Fruit fly (Drosophila melanogaster) whole organism, embryonic: ENCODE measurements around the gene CG7387.
A peak's percentile ranks its signal among the peaks of the same experiment; 100 is the strongest.

Source experiments
- Adf1 ChIP-seq: fragments of 200-800 bp; sonication (Bioruptor generic); IDR thresholded peaks from 2 replicates; pipeline ENCODE4 v1.3.6; 2022; ENCODE audit warnings: missing biosample characterization, missing genetic modification characterization
- BEAF-32 ChIP-seq: fragments of 200-800 bp; sonication (Bioruptor generic); optimal IDR thresholded peaks from 3 replicates; lab custom pipeline; 2017; ENCODE audit warnings: missing biosample characterization, missing genetic modification characterization, mild to moderate bottlenecking, moderate library complexity, missing genetic modification reagents
- CG10267 ChIP-seq: fragments of 200-800 bp; sonication (Bioruptor generic); optimal IDR thresholded peaks from 2 replicates; lab custom pipeline; 2018; ENCODE audit warnings: missing biosample characterization, mild to moderate bottlenecking, missing genetic modification characterization, moderate library complexity
- CG10321 ChIP-seq: fragments of 200-800 bp; sonication (Bioruptor generic); IDR thresholded peaks from 2 replicates; pipeline ENCODE4 v1.3.6; 2022; ENCODE audit warnings: missing biosample characterization, missing genetic modification characterization
- CG10431 ChIP-seq: fragments of 200-800 bp; sonication (Bioruptor generic); optimal IDR thresholded peaks from 3 replicates; lab custom pipeline; 2018; ENCODE audit warnings: missing biosample characterization, mild to moderate bottlenecking, missing genetic modification characterization
- CG11456 ChIP-seq: fragments of 200-800 bp; sonication (Bioruptor generic); IDR thresholded peaks from 3 replicates; pipeline ENCODE4 v1.3.6; 2022; ENCODE audit warnings: missing biosample characterization, missing genetic modification characterization
- CG12769 ChIP-seq: fragments of 200-800 bp; sonication (Bioruptor generic); optimal IDR thresholded peaks from 2 replicates; lab custom pipeline; 2019; ENCODE audit warnings: missing biosample characterization, mild to moderate bottlenecking, missing genetic modification characterization, moderate library complexity
- CG18476 ChIP-seq: fragments of 200-800 bp; sonication (Bioruptor generic); optimal IDR thresholded peaks from 2 replicates; lab custom pipeline; 2016; ENCODE audit warnings: missing biosample characterization, mild to moderate bottlenecking, missing genetic modification characterization
- CG18619 ChIP-seq: fragments of 200-800 bp; sonication (Bioruptor generic); optimal IDR thresholded peaks from 3 replicates; lab custom pipeline; 2017; ENCODE audit warnings: missing biosample characterization, mild to moderate bottlenecking, missing genetic modification characterization
- CG2129 ChIP-seq: fragments of 200-800 bp; sonication (Bioruptor generic); IDR thresholded peaks from 2 replicates; pipeline ENCODE4 v1.3.6; 2022; ENCODE audit warnings: missing biosample characterization, missing genetic modification characterization; ENCODE audit not compliant: partially characterized antibody
- CG2889 ChIP-seq: fragments of 200-800 bp; sonication (Bioruptor generic); IDR thresholded peaks from 3 replicates; pipeline ENCODE4 v1.3.6; 2022; ENCODE audit warnings: missing biosample characterization, missing genetic modification characterization
- CG32767 ChIP-seq: fragments of 200-800 bp; sonication (Bioruptor generic); IDR thresholded peaks from 2 replicates; pipeline ENCODE4 v1.3.6; 2022; ENCODE audit warnings: missing biosample characterization, missing genetic modification characterization
- CG3407 ChIP-seq: fragments of 200-800 bp; sonication (Bioruptor generic); optimal IDR thresholded peaks from 2 replicates; lab custom pipeline; 2018; ENCODE audit warnings: missing biosample characterization, mild to moderate bottlenecking, missing genetic modification characterization
- CG4328 ChIP-seq: fragments of 200-800 bp; sonication (Bioruptor generic); optimal IDR thresholded peaks from 3 replicates; lab custom pipeline; 2017; ENCODE audit warnings: missing biosample characterization, missing genetic modification reagents, missing genetic modification characterization
- CG6791 ChIP-seq: fragments of 200-800 bp; sonication (Bioruptor generic); IDR thresholded peaks from 3 replicates; pipeline ENCODE4 v1.3.6; 2022; ENCODE audit warnings: missing biosample characterization, missing genetic modification characterization; ENCODE audit not compliant: partially characterized antibody
- CG7556 ChIP-seq: fragments of 200-800 bp; sonication (Bioruptor generic); optimal IDR thresholded peaks from 2 replicates; lab custom pipeline; 2017; ENCODE audit warnings: missing biosample characterization, mild to moderate bottlenecking, missing genetic modification characterization
- CG8290 ChIP-seq, 3 experiments: fragments of 200-800 bp; sonication (Bioruptor generic); optimal IDR thresholded peaks; 2 replicates each; lab custom pipeline; 2016 to 2019; ENCODE audit warnings: missing biosample characterization in 3 of 3, missing genetic modification characterization in 3 of 3, mild to moderate bottlenecking in 2 of 3, moderate library complexity in 1 of 3
- CG8388 ChIP-seq: fragments of 200-800 bp; sonication (Bioruptor generic); optimal IDR thresholded peaks from 2 replicates; lab custom pipeline; 2019; ENCODE audit warnings: missing biosample characterization, mild to moderate bottlenecking, missing genetic modification characterization, moderate library complexity
- CG9609 ChIP-seq: fragments of 200-800 bp; sonication (Bioruptor generic); optimal IDR thresholded peaks from 3 replicates; lab custom pipeline; 2016; ENCODE audit warnings: missing biosample characterization, missing genetic modification characterization
- CG9797 ChIP-seq: fragments of 200-800 bp; sonication (Bioruptor generic); optimal IDR thresholded peaks from 3 replicates; lab custom pipeline; 2018; ENCODE audit warnings: missing biosample characterization, mild to moderate bottlenecking, missing genetic modification characterization
- Dek ChIP-seq: fragments of 200-800 bp; sonication (Bioruptor generic); optimal IDR thresholded peaks from 3 replicates; lab custom pipeline; 2019; ENCODE audit warnings: missing biosample characterization, mild to moderate bottlenecking, missing genetic modification characterization, moderate library complexity
- Doc3 ChIP-seq: fragments of 200-800 bp; sonication (Bioruptor generic); IDR thresholded peaks from 3 replicates; pipeline ENCODE4 v1.3.6; 2022; ENCODE audit warnings: missing biosample characterization, missing genetic modification characterization; ENCODE audit not compliant: partially characterized antibody
- HLH3B ChIP-seq: fragments of 200-800 bp; sonication (Bioruptor generic); IDR thresholded peaks from 2 replicates; pipeline ENCODE4 v1.3.6; 2022; ENCODE audit warnings: missing biosample characterization, missing genetic modification characterization
- Hey ChIP-seq: fragments of 200-800 bp; sonication (Bioruptor generic); optimal IDR thresholded peaks from 3 replicates; lab custom pipeline; 2018; ENCODE audit warnings: missing biosample characterization, mild to moderate bottlenecking, missing genetic modification characterization
- Mad ChIP-seq: fragments of 200-800 bp; sonication (Bioruptor generic); optimal IDR thresholded peaks from 2 replicates; lab custom pipeline; 2016; ENCODE audit warnings: missing biosample characterization, missing genetic modification characterization
- Myb ChIP-seq: fragments of 200-800 bp; sonication (Bioruptor generic); optimal IDR thresholded peaks from 2 replicates; lab custom pipeline; 2016; ENCODE audit warnings: missing biosample characterization, missing genetic modification characterization
- NC2β ChIP-seq: fragments of 200-800 bp; sonication (Bioruptor generic); optimal IDR thresholded peaks from 2 replicates; lab custom pipeline; 2016; ENCODE audit warnings: missing biosample characterization, missing genetic modification characterization
- Oaz ChIP-seq: fragments of 200-800 bp; sonication (Bioruptor generic); IDR thresholded peaks from 2 replicates; pipeline ENCODE4 v1.3.6; 2022; ENCODE audit warnings: missing biosample characterization, missing genetic modification characterization
- TFAM ChIP-seq: fragments of 200-800 bp; sonication (Bioruptor generic); optimal IDR thresholded peaks from 2 replicates; lab custom pipeline; 2017; ENCODE audit warnings: missing biosample characterization, missing genetic modification characterization, inconsistent platforms
- Xrp1 ChIP-seq: fragments of 200-800 bp; sonication (Bioruptor generic); IDR thresholded peaks from 2 replicates; pipeline ENCODE4 v1.3.6; 2022; ENCODE audit warnings: missing biosample characterization, missing genetic modification characterization
- YL-1 ChIP-seq: fragments of 200-800 bp; sonication (Bioruptor generic); optimal IDR thresholded peaks from 3 replicates; lab custom pipeline; 2017; ENCODE audit warnings: missing biosample characterization, mild to moderate bottlenecking, missing genetic modification characterization
- abd-A ChIP-seq: fragments of 200-800 bp; sonication (Bioruptor generic); optimal IDR thresholded peaks from 3 replicates; lab custom pipeline; 2019; ENCODE audit warnings: missing biosample characterization, mild to moderate bottlenecking, missing genetic modification characterization, moderate library complexity
- ac ChIP-seq: fragments of 200-800 bp; sonication (Bioruptor generic); optimal IDR thresholded peaks from 3 replicates; lab custom pipeline; 2017; ENCODE audit warnings: missing biosample characterization, mild to moderate bottlenecking, missing genetic modification characterization
- ase ChIP-seq: fragments of 200-800 bp; sonication (Bioruptor generic); IDR thresholded peaks from 3 replicates; pipeline ENCODE4 v1.3.6; 2022; ENCODE audit warnings: missing biosample characterization, missing genetic modification characterization
- ash1 ChIP-seq: fragments of 200-800 bp; sonication (Bioruptor generic); optimal IDR thresholded peaks from 2 replicates; lab custom pipeline; 2018; ENCODE audit warnings: missing biosample characterization, mild to moderate bottlenecking, missing genetic modification characterization
- cad ChIP-seq: fragments of >200 bp; optimal IDR thresholded peaks from 2 replicates; lab custom pipeline; 2017; ENCODE audit warnings: missing biosample characterization, missing genetic modification characterization
- chinmo ChIP-seq: fragments of 200-800 bp; sonication (Bioruptor generic); IDR thresholded peaks from 4 replicates; pipeline ENCODE4 v1.3.6; 2022; ENCODE audit warnings: missing biosample characterization, missing genetic modification characterization; ENCODE audit not compliant: partially characterized antibody
- dan ChIP-seq: fragments of 200-800 bp; sonication (Bioruptor generic); IDR thresholded peaks from 2 replicates; pipeline ENCODE4 v1.3.6; 2022; ENCODE audit warnings: missing biosample characterization, missing genetic modification characterization
- ems ChIP-seq: fragments of 200-800 bp; sonication (Bioruptor generic); optimal IDR thresholded peaks from 3 replicates; lab custom pipeline; 2016; ENCODE audit warnings: missing biosample characterization, missing genetic modification characterization
- hth ChIP-seq: fragments of >200 bp; optimal IDR thresholded peaks from 2 replicates; lab custom pipeline; 2017; ENCODE audit warnings: inconsistent platforms
- inv ChIP-seq: fragments of 200-800 bp; sonication (Bioruptor generic); IDR thresholded peaks from 2 replicates; pipeline ENCODE4 v1.3.6; 2022; ENCODE audit warnings: missing biosample characterization, missing genetic modification characterization; ENCODE audit not compliant: partially characterized antibody
- klu ChIP-seq: fragments of 200-800 bp; sonication (Bioruptor generic); IDR thresholded peaks from 2 replicates; pipeline ENCODE4 v1.3.6; 2022; ENCODE audit warnings: missing biosample characterization, missing genetic modification characterization
- pita ChIP-seq: fragments of 200-800 bp; sonication (Bioruptor generic); optimal IDR thresholded peaks from 2 replicates; lab custom pipeline; 2017; ENCODE audit warnings: missing biosample characterization, mild to moderate bottlenecking, missing genetic modification characterization
- pzg ChIP-seq: fragments of 200-800 bp; sonication (Bioruptor generic); optimal IDR thresholded peaks from 3 replicates; lab custom pipeline; 2018; ENCODE audit warnings: missing biosample characterization, mild to moderate bottlenecking, missing genetic modification characterization, moderate library complexity
- sens-2 ChIP-seq: fragments of 200-800 bp; sonication (Bioruptor generic); IDR thresholded peaks from 2 replicates; pipeline ENCODE4 v1.3.6; 2022; ENCODE audit warnings: missing biosample characterization, missing genetic modification characterization
- seq ChIP-seq: fragments of 200-800 bp; sonication (Bioruptor generic); IDR thresholded peaks from 2 replicates; pipeline ENCODE4 v1.3.6; 2022; ENCODE audit warnings: missing biosample characterization, missing genetic modification characterization
- so ChIP-seq: fragments of 200-800 bp; sonication (Bioruptor generic); IDR thresholded peaks from 3 replicates; pipeline ENCODE4 v1.3.6; 2022; ENCODE audit warnings: missing biosample characterization, missing genetic modification characterization
- tin ChIP-seq: fragments of 200-800 bp; sonication (Bioruptor generic); optimal IDR thresholded peaks from 3 replicates; lab custom pipeline; 2016; ENCODE audit warnings: missing biosample characterization, missing genetic modification characterization
- wor ChIP-seq: fragments of 200-800 bp; sonication (Bioruptor generic); IDR thresholded peaks from 2 replicates; pipeline ENCODE4 v1.3.6; 2022; ENCODE audit warnings: missing biosample characterization, missing genetic modification characterization
- zfh1 ChIP-seq: fragments of 200-800 bp; sonication (Bioruptor generic); IDR thresholded peaks from 3 replicates; pipeline ENCODE4 v1.3.6; 2022; ENCODE audit warnings: missing biosample characterization, missing genetic modification characterization
- zfh2 ChIP-seq: fragments of 200-800 bp; sonication (Bioruptor generic); optimal IDR thresholded peaks from 2 replicates; lab custom pipeline; 2016; ENCODE audit warnings: missing biosample characterization, missing genetic modification characterization

Gene CG7387

DNA sequence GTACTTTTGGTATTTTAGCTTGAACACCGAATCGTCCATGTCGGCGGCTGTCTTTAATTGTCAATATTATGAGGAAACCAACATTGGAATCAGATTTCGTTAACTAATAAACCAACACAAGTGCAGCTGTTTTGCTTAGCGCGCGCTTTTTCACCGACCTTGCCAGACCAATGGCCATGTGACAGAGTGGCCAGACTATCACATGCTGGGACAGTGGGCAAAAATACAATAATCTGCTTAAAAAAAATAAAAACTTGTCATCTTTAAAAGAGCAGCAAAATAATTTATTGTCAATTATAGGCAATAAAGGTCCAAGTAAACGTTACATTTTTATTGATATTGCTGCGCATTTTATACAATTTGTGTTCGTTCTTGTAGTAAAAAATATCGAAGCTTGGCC, 17.1 kb downstream of the CG7387 start, which contains the start of gene RecQ4 (continued):
- peak; percentile 40 for TF ChIP-seq YL-1 (GFP tag; lab: Kevin White, UChicago)
- no peak for TF ChIP-seq CG4328
- TF ChIP-seq dan (GFP tag; lab: Robert Waterston, UW): no peak
- TF ChIP-seq Myb (GFP tag; lab: Kevin White, UChicago): peak; percentile 46
- no peak for TF ChIP-seq CG8290 (GFP tag; optimal IDR thresholded peaks at IDR 0.05; lab: Kevin White, UChicago)
- no peak for TF ChIP-seq CG8290 (tag; optimal IDR thresholded peaks at IDR 0.05; lab: Kevin White, UChicago)
- TF ChIP-seq CG32767 (GFP tag; lab: Robert Waterston, UW): no peak
- TF ChIP-seq CG9797 (GFP tag; lab: Kevin White, UChicago): peak; percentile 34
- peak; percentile 81 for TF ChIP-seq pzg
- 0 out of 2 replicates have a peak, but pooled peaks have one; percentile 15 for TF ChIP-seq Xrp1 (GFP tag; lab: Robert Waterston, UW)
- TF ChIP-seq CG3407 (GFP tag; lab: Kevin White, UChicago): no peak
- TF ChIP-seq cad (GFP tag; lab: Kevin White, UChicago): no peak
- peak; percentile 10 for TF ChIP-seq zfh2 (GFP tag; lab: Kevin White, UChicago)
- TF ChIP-seq hth: no peak
- peak; percentile 18 for TF ChIP-seq Mad (GFP tag; lab: Kevin White, UChicago)
- no peak for TF ChIP-seq seq (GFP tag; lab: Robert Waterston, UW)
- TF ChIP-seq CG18619 (GFP tag; lab: Kevin White, UChicago): no peak
- TF ChIP-seq NC2β: no peak
- no peak for TF ChIP-seq TFAM (GFP tag; lab: Kevin White, UChicago)
- no peak for TF ChIP-seq CG12769 (tag; lab: Kevin White, UChicago)
- no peak for TF ChIP-seq CG8388 (GFP tag; lab: Kevin White, UChicago)
- 0 out of 4 replicates have a peak, but pooled peaks have one; percentile 37 for TF ChIP-seq chinmo (GFP tag; lab: Robert Waterston, UW)
- no peak for TF ChIP-seq Oaz
- no peak for TF ChIP-seq HLH3B (GFP tag; lab: Robert Waterston, UW)
- peak; percentile 17 for TF ChIP-seq ems (GFP tag; lab: Kevin White, UChicago)
- TF ChIP-seq ac: peak; percentile 13
- no peak for TF ChIP-seq Hey (tag; lab: Kevin White, UChicago)
- no peak for TF ChIP-seq CG10321 (GFP tag; lab: Robert Waterston, UW)
- no peak for TF ChIP-seq CG11456 (GFP tag; lab: Robert Waterston, UW)
- peak; percentile 37; the same call in 1 of the 3 replicates for TF ChIP-seq CG6791 (GFP tag; lab: Robert Waterston, UW)
- TF ChIP-seq Dek (tag; lab: Kevin White, UChicago): no peak
- peak; percentile 36 for TF ChIP-seq BEAF-32 (GFP tag; lab: Kevin White, UChicago)
- peak; percentile 25 for TF ChIP-seq tin (GFP tag; lab: Kevin White, UChicago)
- no peak for TF ChIP-seq abd-A (tag; lab: Kevin White, UChicago)
- no peak for TF ChIP-seq so (GFP tag; lab: Robert Waterston, UW)
- no peak for TF ChIP-seq CG7556 (GFP tag; lab: Kevin White, UChicago)
- TF ChIP-seq zfh1 (GFP tag; lab: Robert Waterston, UW): no peak
- no peak for TF ChIP-seq sens-2
- no peak for TF ChIP-seq Adf1 (GFP tag; lab: Robert Waterston, UW)
- TF ChIP-seq wor (GFP tag; lab: Robert Waterston, UW): no peak
- peak; percentile 31 for TF ChIP-seq CG10267
- TF ChIP-seq inv (GFP tag; lab: Robert Waterston, UW): peak; percentile 29; the same call in 1 of the 2 replicates
- TF ChIP-seq CG10431: no peak
- 0 out of 3 replicates have a peak, but pooled peaks have one; percentile 26 for TF ChIP-seq Doc3 (GFP tag; lab: Robert Waterston, UW)
- no peak for TF ChIP-seq CG18476 (GFP tag; lab: Kevin White, UChicago)
- TF ChIP-seq ase: no peak
- no peak for TF ChIP-seq pita (GFP tag; lab: Kevin White, UChicago)
- TF ChIP-seq CG9609 (GFP tag; lab: Kevin White, UChicago): no peak
- TF ChIP-seq CG2889 (GFP tag; lab: Robert Waterston, UW): no peak
- no peak for TF ChIP-seq klu (GFP tag; lab: Robert Waterston, UW)
- TF ChIP-seq ash1 (GFP tag; lab: Kevin White, UChicago): no peak
- TF ChIP-seq CG2129: no peak
